Worm (Caenorhabditis elegans) whole organism, young adult: ENCODE results near the gene anmt-1.
A peak's percentile ranks its signal among the peaks of the same experiment; 100 is the strongest.

Source experiments
- B0019.2 ChIP-seq: fragments of 200-800 bp; sonication (Bioruptor generic); conservative IDR thresholded peaks from 2 replicates; pipeline ENCODE4 v1.3.6; 2022; ENCODE audit warnings: missing genetic modification reagents, missing genetic modification characterization, missing compliant biosample characterization
- B0261.1 ChIP-seq: sonication (generic microtip); optimal IDR thresholded peaks from 2 replicates; lab custom pipeline; 2016; ENCODE audit warnings: mild to moderate bottlenecking, missing genetic modification characterization, moderate library complexity, missing compliant biosample characterization
- F22D6.2 ChIP-seq: sonication (generic microtip); optimal IDR thresholded peaks from 2 replicates; lab custom pipeline; 2016; ENCODE audit warnings: mild to moderate bottlenecking, missing genetic modification characterization, missing compliant biosample characterization
- F33H1.4 ChIP-seq: fragments of 200-800 bp; sonication (Bioruptor generic); IDR thresholded peaks from 2 replicates; pipeline ENCODE4 v1.3.6; 2022; ENCODE audit warnings: missing genetic modification reagents, missing genetic modification characterization, missing compliant biosample characterization
- F39B2.1 ChIP-seq: fragments of 200-800 bp; sonication (Bioruptor generic); IDR thresholded peaks from 2 replicates; pipeline ENCODE4 v1.3.6; 2022; ENCODE audit warnings: missing genetic modification reagents, missing genetic modification characterization, missing compliant biosample characterization
- F57C9.4 ChIP-seq: sonication (generic microtip); optimal IDR thresholded peaks from 2 replicates; lab custom pipeline; 2017; ENCODE audit warnings: mild to moderate bottlenecking, missing genetic modification characterization, missing compliant biosample characterization
- Y79H2A.3 ChIP-seq: fragments of 200-800 bp; sonication (Bioruptor generic); conservative IDR thresholded peaks from 2 replicates; pipeline ENCODE4 v1.3.6; 2022; ENCODE audit warnings: missing genetic modification reagents, missing genetic modification characterization, missing compliant biosample characterization
- Y95B8A.8 ChIP-seq: fragments of 200-800 bp; sonication (Bioruptor generic); IDR thresholded peaks from 2 replicates; pipeline ENCODE4 v1.3.6; 2022; ENCODE audit warnings: missing genetic modification reagents, missing genetic modification characterization, missing compliant biosample characterization
- ZK185.1 ChIP-seq: sonication (generic microtip); optimal IDR thresholded peaks from 2 replicates; lab custom pipeline; 2016; ENCODE audit warnings: mild to moderate bottlenecking, missing genetic modification characterization, missing compliant biosample characterization; ENCODE audit not compliant: poor library complexity, severe bottlenecking
- atf-7 ChIP-seq: sonication (generic microtip); optimal IDR thresholded peaks from 2 replicates; lab custom pipeline; 2017; ENCODE audit warnings: mild to moderate bottlenecking, missing genetic modification characterization, missing compliant biosample characterization
- athp-1 ChIP-seq: sonication (generic microtip); optimal IDR thresholded peaks from 2 replicates; lab custom pipeline; 2017; ENCODE audit warnings: mild to moderate bottlenecking, missing genetic modification characterization, missing compliant biosample characterization
- bed-2 ChIP-seq: fragments of 200-800 bp; sonication (Bioruptor generic); IDR thresholded peaks from 2 replicates; pipeline ENCODE4 v1.3.6; 2022; ENCODE audit warnings: missing genetic modification reagents, missing genetic modification characterization, missing compliant biosample characterization
- cebp-1 ChIP-seq, 2 experiments: fragments of 200-800 bp in 1 of 2; sonication (Bioruptor generic) in 1 of 2; sonication (generic microtip) in 1 of 2; IDR thresholded peaks in 1 of 2; optimal IDR thresholded peaks in 1 of 2; 2 replicates each; pipeline versions ENCODE4 v1.3.6 to Lab custom; 2017 to 2022; ENCODE audit warnings: missing compliant biosample characterization in 2 of 2, missing genetic modification characterization in 2 of 2, mild to moderate bottlenecking in 1 of 2, missing genetic modification reagents in 1 of 2, moderate library complexity in 1 of 2
- ceh-100 ChIP-seq: fragments of 200-800 bp; sonication (Bioruptor generic); IDR thresholded peaks from 2 replicates; pipeline ENCODE4 v1.3.6; 2022; ENCODE audit warnings: missing genetic modification reagents, missing genetic modification characterization, missing compliant biosample characterization
- ceh-27 ChIP-seq: fragments of 200-800 bp; sonication (Bioruptor generic); optimal IDR thresholded peaks from 2 replicates; lab custom pipeline; 2018; ENCODE audit warnings: mild to moderate bottlenecking, missing genetic modification characterization, moderate library complexity, missing compliant biosample characterization
- ceh-58 ChIP-seq: fragments of 200-800 bp; sonication (Bioruptor generic); IDR thresholded peaks from 2 replicates; pipeline ENCODE4 v1.3.6; 2022; ENCODE audit warnings: missing genetic modification characterization, missing compliant biosample characterization
- ceh-79 ChIP-seq: sonication (generic microtip); optimal IDR thresholded peaks from 2 replicates; lab custom pipeline; 2017; ENCODE audit warnings: mild to moderate bottlenecking, missing genetic modification characterization, missing compliant biosample characterization
- dox-1 ChIP-seq: fragments of 200-800 bp; sonication (Bioruptor generic); IDR thresholded peaks from 2 replicates; pipeline ENCODE4 v1.3.6; 2022; ENCODE audit warnings: missing genetic modification reagents, missing genetic modification characterization, missing compliant biosample characterization
- dpl-1 ChIP-seq: fragments of 150-350 bp; optimal IDR thresholded peaks from 2 replicates; lab custom pipeline; 2014; ENCODE audit warnings: missing biosample characterization, missing genetic modification reagents, missing genetic modification characterization
- hmg-1.2 ChIP-seq: fragments of 200-800 bp; sonication (Bioruptor generic); IDR thresholded peaks from 2 replicates; pipeline ENCODE4 v1.3.6; 2022; ENCODE audit warnings: missing genetic modification reagents, missing genetic modification characterization, missing compliant biosample characterization
- let-607 ChIP-seq, 2 experiments: fragments of 200-800 bp in 1 of 2; sonication (Bioruptor generic) in 1 of 2; sonication (generic microtip) in 1 of 2; optimal IDR thresholded peaks; 2 replicates each; lab custom pipeline; 2016 to 2018; ENCODE audit warnings: mild to moderate bottlenecking in 2 of 2, missing compliant biosample characterization in 2 of 2, missing genetic modification characterization in 2 of 2, moderate library complexity in 2 of 2, missing genotype in 1 of 2
- lin-54 ChIP-seq: fragments of 200-800 bp; sonication (Bioruptor generic); optimal IDR thresholded peaks from 2 replicates; lab custom pipeline; 2018; ENCODE audit warnings: mild to moderate bottlenecking, missing genetic modification characterization, missing compliant biosample characterization
- lir-1 ChIP-seq: fragments of 200-800 bp; sonication (Bioruptor generic); conservative IDR thresholded peaks from 2 replicates; pipeline ENCODE4 v1.3.6; 2022; ENCODE audit warnings: missing genetic modification reagents, missing genetic modification characterization, missing compliant biosample characterization
- lsl-1 ChIP-seq: fragments of 200-800 bp; sonication (Bioruptor generic); optimal IDR thresholded peaks from 2 replicates; lab custom pipeline; 2018; ENCODE audit warnings: mild to moderate bottlenecking, missing genetic modification characterization, moderate library complexity, missing compliant biosample characterization
- lsy-27 ChIP-seq: sonication (generic microtip); optimal IDR thresholded peaks from 2 replicates; lab custom pipeline; 2017; ENCODE audit warnings: missing genetic modification characterization, mild to moderate bottlenecking, missing compliant biosample characterization, antibody characterized with exemption, missing genotype, borderline replicate concordance; ENCODE audit not compliant: insufficient read depth
- madf-10 ChIP-seq: sonication (generic microtip); optimal IDR thresholded peaks from 2 replicates; lab custom pipeline; 2016; ENCODE audit warnings: mild to moderate bottlenecking, missing genetic modification characterization, missing compliant biosample characterization
- madf-8 ChIP-seq: fragments of 200-800 bp; sonication (Bioruptor generic); conservative IDR thresholded peaks from 2 replicates; pipeline ENCODE4 v1.3.6; 2022; ENCODE audit warnings: missing genetic modification reagents, missing genetic modification characterization, missing compliant biosample characterization
- mcd-1 ChIP-seq: fragments of 200-800 bp; sonication (Bioruptor generic); IDR thresholded peaks from 2 replicates; pipeline ENCODE4 v1.3.6; 2022; ENCODE audit warnings: missing genetic modification reagents, missing genetic modification characterization, missing compliant biosample characterization
- mel-28 ChIP-seq: sonication (generic microtip); optimal IDR thresholded peaks from 2 replicates; lab custom pipeline; 2016; ENCODE audit warnings: borderline replicate concordance, mild to moderate bottlenecking, missing genetic modification characterization, missing compliant biosample characterization
- mxl-1 ChIP-seq: sonication (generic microtip); optimal IDR thresholded peaks from 2 replicates; lab custom pipeline; 2016; ENCODE audit warnings: missing genetic modification characterization, missing compliant biosample characterization
- nfyb-1 ChIP-seq: fragments of 200-800 bp; sonication (Bioruptor generic); IDR thresholded peaks from 2 replicates; pipeline ENCODE4 v1.3.6; 2022; ENCODE audit warnings: missing genetic modification reagents, missing genetic modification characterization, missing compliant biosample characterization
- nhr-27 ChIP-seq: fragments of 200-800 bp; sonication (Bioruptor generic); optimal IDR thresholded peaks from 2 replicates; lab custom pipeline; 2018; ENCODE audit warnings: mild to moderate bottlenecking, missing genetic modification characterization, moderate library complexity, missing compliant biosample characterization
- pha-4 ChIP-seq: fragments of 150-350 bp; sonication (generic microtip); optimal IDR thresholded peaks from 2 replicates; lab custom pipeline; 2014; ENCODE audit warnings: missing biosample characterization, missing genetic modification reagents, missing genetic modification characterization
- rec-8 ChIP-seq, 2 experiments: sonication (generic microtip); optimal IDR thresholded peaks; 2 replicates each; lab custom pipeline; 2016; ENCODE audit warnings: mild to moderate bottlenecking in 2 of 2, missing genetic modification characterization in 2 of 2, missing genetic modification reagents in 2 of 2, missing genotype in 2 of 2, missing biosample characterization in 1 of 2, missing compliant biosample characterization in 1 of 2, moderate library complexity in 1 of 2
- sdz-38 ChIP-seq: sonication (generic microtip); optimal IDR thresholded peaks from 2 replicates; lab custom pipeline; 2016; ENCODE audit warnings: missing genotype, missing genetic modification characterization, missing compliant biosample characterization
- snpc-1.1 ChIP-seq: sonication (generic microtip); optimal IDR thresholded peaks from 2 replicates; lab custom pipeline; 2017; ENCODE audit warnings: missing genetic modification characterization, mild to moderate bottlenecking, missing compliant biosample characterization, antibody characterized with exemption, moderate library complexity, missing genotype, missing genetic modification reagents; ENCODE audit not compliant: insufficient read depth
- snpc-1.3 ChIP-seq: sonication (generic microtip); optimal IDR thresholded peaks from 2 replicates; lab custom pipeline; 2017; ENCODE audit warnings: missing genetic modification characterization, mild to moderate bottlenecking, missing compliant biosample characterization, antibody characterized with exemption, moderate library complexity, missing genotype, missing genetic modification reagents; ENCODE audit not compliant: insufficient read depth
- snpc-3.4 ChIP-seq: sonication (generic microtip); optimal IDR thresholded peaks from 2 replicates; lab custom pipeline; 2017; ENCODE audit warnings: missing genetic modification characterization, mild to moderate bottlenecking, missing compliant biosample characterization, antibody characterized with exemption, moderate library complexity, missing genotype, missing genetic modification reagents
- tbp1 ChIP-seq: fragments of 200-800 bp; sonication (Bioruptor generic); optimal IDR thresholded peaks from 2 replicates; lab custom pipeline; 2018; ENCODE audit warnings: mild to moderate bottlenecking, missing genetic modification characterization, missing compliant biosample characterization
- tlf-1 ChIP-seq: fragments of 200-800 bp; sonication (Bioruptor generic); optimal IDR thresholded peaks from 2 replicates; lab custom pipeline; 2018; ENCODE audit warnings: mild to moderate bottlenecking, missing genetic modification characterization, missing compliant biosample characterization
- xnd-1 ChIP-seq: sonication (generic microtip); optimal IDR thresholded peaks from 2 replicates; lab custom pipeline; 2016; ENCODE audit warnings: missing genotype, missing genetic modification reagents, missing genetic modification characterization, missing compliant biosample characterization
- zim-3 ChIP-seq: sonication (generic microtip); optimal IDR thresholded peaks from 2 replicates; lab custom pipeline; 2017; ENCODE audit warnings: mild to moderate bottlenecking, missing genetic modification characterization, moderate library complexity, missing compliant biosample characterization
- ztf-26 ChIP-seq: sonication (generic microtip); optimal IDR thresholded peaks from 2 replicates; lab custom pipeline; 2017; ENCODE audit warnings: missing genetic modification characterization, missing compliant biosample characterization
- ztf-28 ChIP-seq: fragments of 200-800 bp; sonication (Bioruptor generic); IDR thresholded peaks from 2 replicates; pipeline ENCODE4 v1.3.6; 2022; ENCODE audit warnings: missing genetic modification reagents, missing genetic modification characterization, missing compliant biosample characterization
- ztf-3 ChIP-seq: fragments of 200-800 bp; sonication (Bioruptor generic); optimal IDR thresholded peaks from 2 replicates; lab custom pipeline; 2018; ENCODE audit warnings: mild to moderate bottlenecking, missing genetic modification characterization, missing compliant biosample characterization

Gene anmt-1

DNA sequence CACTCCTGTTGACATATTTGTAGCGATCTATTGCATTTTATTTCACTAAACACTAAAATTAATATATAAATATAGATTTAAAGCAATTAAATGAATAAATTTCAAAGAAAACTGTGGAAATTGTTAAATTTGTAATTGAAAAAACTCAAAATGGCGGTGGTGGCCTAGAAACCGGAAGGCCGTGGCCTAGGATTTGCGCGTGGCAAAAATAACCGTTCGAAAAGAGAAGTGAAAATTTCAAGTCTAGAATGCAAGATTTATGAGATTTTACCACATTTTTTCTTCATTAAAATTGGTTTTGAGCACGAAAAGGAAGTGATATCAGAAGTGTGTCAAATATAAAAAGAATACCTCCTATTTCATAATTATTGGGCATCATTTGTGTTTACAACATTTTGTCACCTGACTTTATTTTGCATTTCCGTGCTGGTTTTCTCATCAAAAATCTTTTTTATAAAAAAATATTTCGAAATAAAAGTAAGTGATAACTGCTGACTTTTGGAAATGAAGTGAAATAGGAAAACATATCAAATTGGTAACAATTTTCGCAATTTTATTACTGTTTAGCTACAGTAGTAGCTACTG is 837 bp upstream of the anmt-1 start, which contains the start of gene fli-1:
TSS of gene fli-1 (minus strand) at position 58 of the 585 bp plus-strand sequence.
- TF ChIP-seq tlf-1 (GFP tag; lab: Kevin White, UChicago) (peak; percentile 16), B0261.1 (no peak), ceh-79 (tag; lab: Kevin White, UChicago) (no peak), mcd-1 (GFP tag; lab: Robert Waterston, UW) (peak; percentile 47), Y79H2A.3 (GFP tag; lab: Robert Waterston, UW) (0 out of 2 replicates have a peak, but pooled peaks have one; percentile 36), nhr-27 (tag; lab: Kevin White, UChicago) (no peak), bed-2 (GFP tag; lab: Robert Waterston, UW) (peak; percentile 73; the same call in 1 of the 2 replicates), dox-1 (GFP tag; lab: Robert Waterston, UW) (peak; percentile 79), pha-4 (tag; lab: Kevin White, UChicago) (no peak), F33H1.4 (GFP tag; lab: Robert Waterston, UW) (peak; percentile 75), mel-28 (tag; lab: Kevin White, UChicago) (no peak), ceh-27 (GFP tag; lab: Kevin White, UChicago) (peak; percentile 53), F57C9.4 (no peak), xnd-1 (tag; lab: Kevin White, UChicago) (peak; percentile 88), F22D6.2 (no peak), rec-8 (tag; optimal IDR thresholded peaks at IDR 0.05; lab: Kevin White, UChicago) (no peak), nfyb-1 (GFP tag; lab: Robert Waterston, UW) (no peak), hmg-1.2 (GFP tag; lab: Robert Waterston, UW) (0 out of 2 replicates have a peak, but pooled peaks have one; percentile 22), dpl-1 (GFP tag; lab: Kevin White, UChicago) (peak; percentile 72), madf-8 (GFP tag; lab: Robert Waterston, UW) (peak; percentile 97), lir-1 (GFP tag; lab: Robert Waterston, UW) (peak; percentile 64; the same call in 1 of the 2 replicates), lsl-1 (GFP tag; lab: Kevin White, UChicago) (peak; percentile 74), cebp-1 (GFP tag; IDR thresholded peaks at IDR 0.05; lab: Robert Waterston, UW) (peak; percentile 72; the same call in 1 of the 2 replicates), cebp-1 (tag; optimal IDR thresholded peaks at IDR 0.05; lab: Kevin White, UChicago) (peak; percentile 90), lsy-27 (tag; lab: Kevin White, UChicago) (no peak), ZK185.1 (tag; lab: Kevin White, UChicago) (peak; percentile 70), snpc-1.3 (tag; lab: Kevin White, UChicago) (peak; percentile 16), zim-3 (tag; lab: Kevin White, UChicago) (no peak), madf-10 (no peak), F39B2.1 (no peak), sdz-38 (tag; lab: Kevin White, UChicago) (no peak), ztf-26 (no peak), snpc-1.1 (tag; lab: Kevin White, UChicago) (peak; percentile 1), lin-54 (peak; percentile 85), let-607 (tag; optimal IDR thresholded peaks at IDR 0.05; lab: Kevin White, UChicago) (no peak), ceh-100 (GFP tag; lab: Robert Waterston, UW) (no peak; the same call in 1 of the 2 replicates), Y95B8A.8 (GFP tag; lab: Robert Waterston, UW) (0 out of 2 replicates have a peak, but pooled peaks have one; percentile 29), ztf-3 (GFP tag; lab: Kevin White, UChicago) (no peak), ceh-58 (no peak), ztf-28 (peak; percentile 91), B0019.2 (peak; percentile 68; the same call in 1 of the 2 replicates), atf-7 (tag; lab: Kevin White, UChicago) (no peak), snpc-3.4 (tag; lab: Kevin White, UChicago) (peak; percentile 68), mxl-1 (tag; lab: Kevin White, UChicago) (no peak), tbp1 (GFP tag; lab: Kevin White, UChicago) (peak; percentile 35), athp-1 (tag; lab: Kevin White, UChicago) (peak; percentile 45)
